ENCODE assay signal across 4 fruit fly cellular contexts in the genomic region with DNA sequence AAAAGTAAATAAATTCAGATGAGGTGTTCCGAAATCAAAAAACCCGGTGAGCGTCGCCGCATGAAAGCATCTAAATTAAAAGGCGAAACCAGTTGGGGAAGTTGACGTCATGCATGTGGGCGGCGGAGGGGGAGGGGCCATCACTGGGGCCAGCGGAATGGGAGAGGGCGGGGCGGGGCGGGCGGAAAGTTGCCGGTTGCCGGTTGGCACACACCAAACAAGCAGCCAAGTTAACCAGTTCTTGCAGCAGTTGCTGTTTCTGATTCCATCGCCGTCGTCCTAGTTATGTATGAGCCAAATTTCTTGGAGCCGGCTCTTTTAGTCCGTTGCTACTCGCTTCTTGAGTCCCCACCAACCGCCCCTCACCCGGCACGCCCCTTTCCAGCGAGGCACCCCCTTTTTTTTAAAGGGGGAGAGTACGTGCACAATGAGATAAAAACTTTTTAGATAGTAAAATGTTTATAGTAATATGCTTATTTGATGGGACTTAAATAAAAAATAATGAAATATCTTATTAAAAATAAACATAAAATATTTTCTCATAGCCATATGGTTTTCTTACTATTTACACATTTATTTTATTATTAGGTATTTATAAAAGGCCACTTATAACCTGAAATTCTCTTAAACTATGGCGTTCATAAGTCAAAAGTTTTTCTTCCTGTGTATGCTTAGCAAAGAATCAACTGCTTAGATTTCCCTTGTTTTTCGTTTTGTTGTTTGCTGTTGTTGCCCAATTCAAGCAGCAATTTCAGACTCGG.
TF ChIP-seq lines count a peak whose summit lies in the region.

No protein-coding gene starts in this region.

- no peak for TF ChIP-seq CTCF in whole organism, embryonic (GFP tag; optimal IDR thresholded peaks at IDR 0.05; lab: Kevin White, UChicago)

TF ChIP-seq in whole organism, embryonic, 481 proteins besides CTCF, POLR2A, EP300 and RAD21 (continues in another document):
- TF ChIP-seq Kr (GFP tag; optimal IDR thresholded peaks at IDR 0.05; lab: Kevin White, UChicago) (no peak), CG3163 (GFP tag; optimal IDR thresholded peaks at IDR 0.05; lab: Kevin White, UChicago) (no peak), CG12155 (GFP tag; optimal IDR thresholded peaks at IDR 0.05; lab: Kevin White, UChicago) (no peak), CG17361 (GFP tag; IDR thresholded peaks at IDR 0.05; lab: Robert Waterston, UW) (no peak), peb (GFP tag; IDR thresholded peaks at IDR 0.05; lab: Robert Waterston, UW) (no peak), Jarid2 (GFP tag; optimal IDR thresholded peaks at IDR 0.05; lab: Kevin White, UChicago) (no peak), abd-A (tag; optimal IDR thresholded peaks at IDR 0.05; lab: Kevin White, UChicago) (no peak), bsh (GFP tag; optimal IDR thresholded peaks at IDR 0.05; lab: Kevin White, UChicago) (peak in 1 of 2 experiments; percentile 15), CG10209 (GFP tag; optimal IDR thresholded peaks at IDR 0.05; lab: Kevin White, UChicago) (no peak), trh (GFP tag; optimal IDR thresholded peaks at IDR 0.05; lab: Kevin White, UChicago) (no peak), Atf6 (GFP tag; IDR thresholded peaks at IDR 0.05; lab: Robert Waterston, UW) (no peak), onecut (GFP tag; IDR thresholded peaks at IDR 0.05; lab: Robert Waterston, UW) (no peak), CG11504 (tag; optimal IDR thresholded peaks at IDR 0.05; lab: Kevin White, UChicago) (no peak), Aef1 (GFP tag; IDR thresholded peaks at IDR 0.05; lab: Robert Waterston, UW) (no peak), CG17385 (GFP tag; optimal IDR thresholded peaks at IDR 0.05; lab: Kevin White, UChicago) (no peak), fd64A (GFP tag; optimal IDR thresholded peaks at IDR 0.05; lab: Kevin White, UChicago) (no peak), chinmo (GFP tag; IDR thresholded peaks at IDR 0.05; lab: Robert Waterston, UW; ENCODE audit: partially characterized antibody) (peak; percentile 69; the same call in 1 of the 4 replicates), gcm (GFP tag; optimal IDR thresholded peaks at IDR 0.05; lab: Kevin White, UChicago) (no peak), fd102C (GFP tag; optimal IDR thresholded peaks at IDR 0.05; lab: Kevin White, UChicago) (no peak), CG15269 (tag; optimal IDR thresholded peaks at IDR 0.05; lab: Kevin White, UChicago) (no peak), zen2 (GFP tag; IDR thresholded peaks at IDR 0.05; lab: Robert Waterston, UW; ENCODE audit: partially characterized antibody) (no peak)

TF ChIP-seq in whole organism, prepupa, 60 proteins besides CTCF, POLR2A, EP300 and RAD21 (continues in another document):
- TF ChIP-seq CG8119 (GFP tag; IDR thresholded peaks at IDR 0.05; lab: Robert Waterston, UW) (peak; percentile 34; the same call in 1 of the 3 replicates), CG3919 (GFP tag; optimal IDR thresholded peaks at IDR 0.05; lab: Kevin White, UChicago) (peak; percentile 33), OdsH (GFP tag; optimal IDR thresholded peaks at IDR 0.05; lab: Kevin White, UChicago) (peak; percentile 23), Hr38 (GFP tag; optimal IDR thresholded peaks at IDR 0.05; lab: Kevin White, UChicago) (no peak), dsx (GFP tag; optimal IDR thresholded peaks at IDR 0.05; lab: Kevin White, UChicago; ENCODE audit: poor library complexity, severe bottlenecking) (peak; percentile 38), CG6792 (GFP tag; optimal IDR thresholded peaks at IDR 0.05; lab: Kevin White, UChicago) (no peak), CG32006 (GFP tag; optimal IDR thresholded peaks at IDR 0.05; lab: Kevin White, UChicago) (peak; percentile 58), salr (GFP tag; optimal IDR thresholded peaks at IDR 0.05; lab: Kevin White, UChicago) (peak in 1 of 2 experiments; percentile 21), pdm3 (GFP tag; optimal IDR thresholded peaks at IDR 0.05; lab: Kevin White, UChicago) (peak; percentile 13), eg (GFP tag; IDR thresholded peaks at IDR 0.05; lab: Robert Waterston, UW) (peak; percentile 30; the same call in 2 of the 3 replicates), Ets96B (tag; optimal IDR thresholded peaks at IDR 0.05; lab: Kevin White, UChicago) (peak; percentile 43), CG10669 (GFP tag; optimal IDR thresholded peaks at IDR 0.05; lab: Kevin White, UChicago) (peak; percentile 59), cyc (GFP tag; optimal IDR thresholded peaks at IDR 0.05; lab: Kevin White, UChicago) (no peak), CG16779 (tag; optimal IDR thresholded peaks at IDR 0.05; lab: Kevin White, UChicago) (no peak), Hr4 (GFP tag; optimal IDR thresholded peaks at IDR 0.05; lab: Kevin White, UChicago) (no peak), CG15336 (GFP tag; IDR thresholded peaks at IDR 0.05; lab: Robert Waterston, UW) (peak; percentile 51), acj6 (GFP tag; optimal IDR thresholded peaks at IDR 0.05; lab: Kevin White, UChicago) (peak; percentile 13), ss (GFP tag; optimal IDR thresholded peaks at IDR 0.05; lab: Kevin White, UChicago) (peak in 1 of 2 experiments; percentile 14), achi (GFP tag; optimal IDR thresholded peaks at IDR 0.05; lab: Kevin White, UChicago) (peak; percentile 23), CG6276 (GFP tag; optimal IDR thresholded peaks at IDR 0.05; lab: Kevin White, UChicago) (peak; percentile 35)

TF ChIP-seq in whole organism, pupa, 21 proteins besides CTCF, POLR2A, EP300 and RAD21:
- TF ChIP-seq D1 (tag; optimal IDR thresholded peaks at IDR 0.05; lab: Kevin White, UChicago) = peak; percentile 56
- peak; percentile 59 for TF ChIP-seq CG8159 (tag; optimal IDR thresholded peaks at IDR 0.05; lab: Kevin White, UChicago)
- peak; percentile 36 for TF ChIP-seq EcR (GFP tag; optimal IDR thresholded peaks at IDR 0.05; lab: Kevin White, UChicago)
- peak; percentile 13; the same call in 1 of the 2 replicates for TF ChIP-seq CG12605 (GFP tag; IDR thresholded peaks at IDR 0.05; lab: Robert Waterston, UW)
- TF ChIP-seq gl (tag; optimal IDR thresholded peaks at IDR 0.05; lab: Kevin White, UChicago) = no peak
- peak; percentile 45 for TF ChIP-seq CG17806 (tag; optimal IDR thresholded peaks at IDR 0.05; lab: Kevin White, UChicago)
- TF ChIP-seq CG15710 (tag; optimal IDR thresholded peaks at IDR 0.05; lab: Kevin White, UChicago) = peak; percentile 38
- no peak; the same call in 1 of the 2 replicates for TF ChIP-seq CG32121 (GFP tag; IDR thresholded peaks at IDR 0.05; lab: Robert Waterston, UW)
- peak; percentile 55; the same call in 1 of the 3 replicates for TF ChIP-seq fd96Ca (GFP tag; IDR thresholded peaks at IDR 0.05; lab: Robert Waterston, UW)
- peak; percentile 50 for TF ChIP-seq CG8301 (tag; optimal IDR thresholded peaks at IDR 0.05; lab: Kevin White, UChicago)
- no peak for TF ChIP-seq rn (GFP tag; IDR thresholded peaks at IDR 0.05; lab: Robert Waterston, UW)
- peak; percentile 24 for TF ChIP-seq CG34367 (tag; optimal IDR thresholded peaks at IDR 0.05; lab: Kevin White, UChicago)
- peak; percentile 59 for TF ChIP-seq CG9948 (tag; optimal IDR thresholded peaks at IDR 0.05; lab: Kevin White, UChicago)
- TF ChIP-seq CG10348 (GFP tag; IDR thresholded peaks at IDR 0.05; lab: Robert Waterston, UW) = no peak
- peak; percentile 48 for TF ChIP-seq CG14655 (GFP tag; optimal IDR thresholded peaks at IDR 0.05; lab: Kevin White, UChicago)
- no peak for TF ChIP-seq Snoo (tag; optimal IDR thresholded peaks at IDR 0.05; lab: Kevin White, UChicago)
- TF ChIP-seq Pif1B (GFP tag; optimal IDR thresholded peaks at IDR 0.05; lab: Kevin White, UChicago) = peak; percentile 7
- peak; percentile 82 for TF ChIP-seq CG13204 (GFP tag; optimal IDR thresholded peaks at IDR 0.05; lab: Kevin White, UChicago)
- TF ChIP-seq Pif1A (GFP tag; optimal IDR thresholded peaks at IDR 0.05; lab: Kevin White, UChicago) = no peak
- TF ChIP-seq CG4496 (GFP tag; IDR thresholded peaks at IDR 0.05; lab: Robert Waterston, UW) = no peak
- peak; percentile 25; the same call in 1 of the 2 replicates for TF ChIP-seq Ets98B (GFP tag; IDR thresholded peaks at IDR 0.05; lab: Robert Waterston, UW)
TF ChIP-seq in whole organism, pupa: peak in this region for 14.

TF ChIP-seq in whole organism, wandering third instar larva, 38 proteins besides CTCF, POLR2A, EP300 and RAD21:
- TF ChIP-seq GATAd (GFP tag; optimal IDR thresholded peaks at IDR 0.05; lab: Kevin White, UChicago) (no peak), usp (GFP tag; optimal IDR thresholded peaks at IDR 0.05; lab: Kevin White, UChicago) (no peak), Hnf4 (GFP tag; optimal IDR thresholded peaks at IDR 0.05; lab: Kevin White, UChicago) (no peak), Vsx2 (GFP tag; optimal IDR thresholded peaks at IDR 0.05; lab: Kevin White, UChicago; ENCODE audit: partially characterized antibody) (no peak), woc (GFP tag; optimal IDR thresholded peaks at IDR 0.05; lab: Kevin White, UChicago) (no peak), OdsH (GFP tag; optimal IDR thresholded peaks at IDR 0.05; lab: Kevin White, UChicago) (no peak), jim (GFP tag; optimal IDR thresholded peaks at IDR 0.05; lab: Kevin White, UChicago) (no peak), br (GFP tag; optimal IDR thresholded peaks at IDR 0.05; lab: Kevin White, UChicago) (no peak), fru (GFP tag; optimal IDR thresholded peaks at IDR 0.05; lab: Kevin White, UChicago) (no peak), Jra (GFP tag; optimal IDR thresholded peaks at IDR 0.05; lab: Kevin White, UChicago) (no peak), Dfd (GFP tag; optimal IDR thresholded peaks at IDR 0.05; lab: Kevin White, UChicago) (peak; percentile 93), rgr (GFP tag; optimal IDR thresholded peaks at IDR 0.05; lab: Kevin White, UChicago) (peak; percentile 24), Rel (GFP tag; optimal IDR thresholded peaks at IDR 0.05; lab: Kevin White, UChicago) (no peak), Rel (tag; optimal IDR thresholded peaks at IDR 0.05; lab: Kevin White, UChicago) (peak; percentile 22)
TF ChIP-seq in whole organism, wandering third instar larva: peak in this region for 3.

Comparison
In these comparisons a context has a peak if more than half of its experiments do, and no peak if none do; other contexts are left out.
1. Of the 7 proteins assayed by ChIP-seq in both whole organism, embryonic and whole organism, prepupa: peak only in whole organism, embryonic: Sox102F; only in whole organism, prepupa: CG6854 and Lpt; in both: none; in neither: 4.